Worm (Caenorhabditis elegans) whole organism, mixed stage, embryonic: ENCODE results near the gene ptp-2.

Source experiments
- lsy-2 ChIP-seq: fragments of 150-350 bp; optimal IDR thresholded peaks from 2 replicates; lab custom pipeline; 2014; ENCODE audit warnings: missing biosample characterization, missing genetic modification characterization
- nhr-237 ChIP-seq: fragments of 150-350 bp; optimal IDR thresholded peaks from 2 replicates; lab custom pipeline; 2014; ENCODE audit warnings: missing biosample characterization, missing genetic modification characterization
- pha-4 ChIP-seq: fragments of 150-350 bp; optimal IDR thresholded peaks from 2 replicates; lab custom pipeline; 2018; ENCODE audit warnings: missing biosample characterization, missing genetic modification reagents, missing genetic modification characterization
- unc-39 ChIP-seq: fragments of 150-350 bp; optimal IDR thresholded peaks from 2 replicates; lab custom pipeline; 2014; ENCODE audit warnings: missing biosample characterization, missing genetic modification characterization
- unc-62 ChIP-seq: fragments of 150-350 bp; optimal IDR thresholded peaks from 2 replicates; lab custom pipeline; 2014; ENCODE audit warnings: missing biosample characterization, missing genetic modification reagents, missing genetic modification characterization
- ztf-11 ChIP-seq: fragments of 150-350 bp; optimal IDR thresholded peaks from 2 replicates; lab custom pipeline; 2014; ENCODE audit warnings: missing biosample characterization, missing genetic modification characterization

ce11 chrII:5872414-5872813, 46.0 kb upstream of the ptp-2 start:
- TF ChIP-seq unc-62 (GFP tag; lab: Kevin White, UChicago), result no peak
- no peak for TF ChIP-seq nhr-237 (tag; lab: Kevin White, UChicago)
- TF ChIP-seq lsy-2 (tag; lab: Kevin White, UChicago), result no peak
- TF ChIP-seq ztf-11, result no peak
- no peak for TF ChIP-seq unc-39 (tag; lab: Kevin White, UChicago)
- TF ChIP-seq pha-4, result no peak
